Worm (Caenorhabditis elegans) whole organism, L1 larva: ENCODE results near the gene eak-3.

Experiments
- C04F5.9 ChIP-seq: sonication (generic microtip); optimal IDR thresholded peaks from 2 replicates; lab custom pipeline; 2016; ENCODE audit warnings: missing genetic modification characterization, missing compliant biosample characterization
- C16A3.4 ChIP-seq: fragments of 150-350 bp; optimal IDR thresholded peaks from 2 replicates; lab custom pipeline; 2014; ENCODE audit warnings: missing biosample characterization, missing genetic modification characterization
- F16B12.6 ChIP-seq: fragments of 150-350 bp; optimal IDR thresholded peaks from 2 replicates; lab custom pipeline; 2014; ENCODE audit warnings: missing biosample characterization, missing genetic modification characterization
- Y116A8C.19 ChIP-seq: sonication (generic microtip); optimal IDR thresholded peaks from 2 replicates; lab custom pipeline; 2016; ENCODE audit warnings: missing compliant biosample characterization, missing genetic modification characterization, borderline replicate concordance
- blmp-1 ChIP-seq: fragments of 150-350 bp; optimal IDR thresholded peaks from 2 replicates; lab custom pipeline; 2014; ENCODE audit warnings: missing biosample characterization, missing genetic modification characterization
- ceh-63 ChIP-seq: fragments of 200-800 bp; sonication (Bioruptor generic); optimal IDR thresholded peaks from 2 replicates; lab custom pipeline; 2018; ENCODE audit warnings: mild to moderate bottlenecking, missing genetic modification characterization, missing compliant biosample characterization
- ceh-8 ChIP-seq: fragments of 200-800 bp; sonication (Bioruptor generic); optimal IDR thresholded peaks from 2 replicates; lab custom pipeline; 2018; ENCODE audit warnings: mild to moderate bottlenecking, missing genetic modification characterization, moderate library complexity, missing compliant biosample characterization
- ceh-88 ChIP-seq: fragments of 200-800 bp; sonication (Bioruptor generic); IDR thresholded peaks from 2 replicates; pipeline ENCODE4 v1.3.6; 2022; ENCODE audit warnings: missing genetic modification characterization, missing compliant biosample characterization
- ceh-90 ChIP-seq: sonication (generic microtip); optimal IDR thresholded peaks from 2 replicates; lab custom pipeline; 2016; ENCODE audit warnings: missing genetic modification characterization, missing compliant biosample characterization
- ces-1 ChIP-seq: fragments of 150-350 bp; optimal IDR thresholded peaks from 2 replicates; lab custom pipeline; 2014; ENCODE audit warnings: missing biosample characterization, missing genetic modification reagents, missing genetic modification characterization
- efl-1 ChIP-seq, 4 experiments: fragments of 150-350 bp; optimal IDR thresholded peaks in 3 of 4; peaks in 1 of 4; 1 replicate in 1 of 4; 2 replicates in 3 of 4; lab custom pipeline; 2014; ENCODE audit warnings: missing biosample characterization in 2 of 4, missing genetic modification characterization in 2 of 4, missing genetic modification reagents in 2 of 4
- efl-3 ChIP-seq: fragments of 200-800 bp; sonication (Bioruptor generic); optimal IDR thresholded peaks from 2 replicates; lab custom pipeline; 2018; ENCODE audit warnings: mild to moderate bottlenecking, missing genetic modification characterization, missing compliant biosample characterization
- egl-13 ChIP-seq: sonication (generic microtip); optimal IDR thresholded peaks from 2 replicates; lab custom pipeline; 2016; ENCODE audit warnings: missing genotype, missing genetic modification reagents, missing genetic modification characterization, missing compliant biosample characterization
- elt-2 ChIP-seq: sonication (generic microtip); optimal IDR thresholded peaks from 2 replicates; lab custom pipeline; 2016; ENCODE audit warnings: missing genetic modification characterization, mild to moderate bottlenecking, inconsistent platforms, missing compliant biosample characterization, missing genetic modification reagents
- ets-5 ChIP-seq: fragments of 200-800 bp; sonication (Bioruptor generic); IDR thresholded peaks from 2 replicates; pipeline ENCODE4 v1.3.6; 2022; ENCODE audit warnings: missing genetic modification characterization, missing compliant biosample characterization
- fkh-8 ChIP-seq: sonication (generic microtip); optimal IDR thresholded peaks from 2 replicates; lab custom pipeline; 2016; ENCODE audit warnings: mild to moderate bottlenecking, missing genetic modification characterization, missing compliant biosample characterization
- fos-1 ChIP-seq: fragments of 150-350 bp; optimal IDR thresholded peaks from 2 replicates; lab custom pipeline; 2014; ENCODE audit warnings: missing biosample characterization, missing genetic modification characterization
- irx-1 ChIP-seq: sonication (generic microtip); optimal IDR thresholded peaks from 2 replicates; lab custom pipeline; 2016; ENCODE audit warnings: missing genetic modification characterization, missing compliant biosample characterization
- lin-14 ChIP-seq: fragments of 200-800 bp; sonication (Bioruptor generic); optimal IDR thresholded peaks from 2 replicates; lab custom pipeline; 2018; ENCODE audit warnings: mild to moderate bottlenecking, missing genetic modification characterization, moderate library complexity, missing compliant biosample characterization
- lin-15B ChIP-seq: fragments of 150-350 bp; sonication (generic microtip); optimal IDR thresholded peaks from 3 replicates; lab custom pipeline; 2014; ENCODE audit warnings: missing biosample characterization, missing genetic modification characterization
- lin-35 ChIP-seq, 2 experiments: fragments of 150-350 bp; optimal IDR thresholded peaks; 2 replicates each; lab custom pipeline; 2014; ENCODE audit warnings: missing biosample characterization in 2 of 2, missing genetic modification characterization in 2 of 2, missing genetic modification reagents in 2 of 2
- lsy-2 ChIP-seq, 2 experiments: fragments of 150-350 bp; optimal IDR thresholded peaks; 2 replicates each; lab custom pipeline; 2014; ENCODE audit warnings: missing biosample characterization in 2 of 2, missing genetic modification characterization in 2 of 2
- mab-9 ChIP-seq: fragments of 200-800 bp; sonication (Bioruptor generic); IDR thresholded peaks from 2 replicates; pipeline ENCODE4 v1.3.6; 2022; ENCODE audit warnings: missing genetic modification reagents, missing genetic modification characterization, missing compliant biosample characterization
- nhr-20 ChIP-seq: sonication (generic microtip); optimal IDR thresholded peaks from 2 replicates; lab custom pipeline; 2016; ENCODE audit warnings: mild to moderate bottlenecking, missing genetic modification characterization, missing compliant biosample characterization
- nhr-237 ChIP-seq: fragments of 150-350 bp; optimal IDR thresholded peaks from 2 replicates; lab custom pipeline; 2014; ENCODE audit warnings: missing biosample characterization, missing genetic modification characterization
- nhr-28 ChIP-seq: fragments of 150-350 bp; optimal IDR thresholded peaks from 2 replicates; lab custom pipeline; 2014; ENCODE audit warnings: missing biosample characterization, missing genetic modification characterization
- nhr-47 ChIP-seq: sonication (generic microtip); optimal IDR thresholded peaks from 2 replicates; lab custom pipeline; 2016; ENCODE audit warnings: mild to moderate bottlenecking, missing genetic modification characterization, moderate library complexity, missing compliant biosample characterization
- nhr-76 ChIP-seq: sonication (generic microtip); optimal IDR thresholded peaks from 2 replicates; lab custom pipeline; 2017; ENCODE audit warnings: missing biosample characterization, missing genetic modification characterization
- nhr-77 ChIP-seq: fragments of 150-350 bp; optimal IDR thresholded peaks from 2 replicates; lab custom pipeline; 2014; ENCODE audit warnings: missing biosample characterization, missing genetic modification characterization
- pag-3 ChIP-seq: sonication (generic microtip); optimal IDR thresholded peaks from 2 replicates; lab custom pipeline; 2017; ENCODE audit warnings: missing genetic modification characterization, mild to moderate bottlenecking, missing compliant biosample characterization, antibody characterized with exemption, borderline replicate concordance; ENCODE audit not compliant: insufficient read depth
- pax-3 ChIP-seq: fragments of 200-800 bp; sonication (Bioruptor generic); optimal IDR thresholded peaks from 2 replicates; lab custom pipeline; 2018; ENCODE audit warnings: mild to moderate bottlenecking, missing genetic modification characterization, moderate library complexity, missing compliant biosample characterization
- skn-1 ChIP-seq: fragments of 150-350 bp; optimal IDR thresholded peaks from 2 replicates; lab custom pipeline; 2014; ENCODE audit warnings: missing biosample characterization, missing genetic modification characterization
- snpc-4 ChIP-seq: fragments of 150-350 bp; optimal IDR thresholded peaks from 2 replicates; lab custom pipeline; 2014; ENCODE audit warnings: missing biosample characterization, missing genetic modification characterization
- snu-23 ChIP-seq: sonication (generic microtip); optimal IDR thresholded peaks from 2 replicates; lab custom pipeline; 2016; ENCODE audit warnings: missing genetic modification characterization, missing compliant biosample characterization
- sox-4 ChIP-seq: sonication (generic microtip); optimal IDR thresholded peaks from 2 replicates; lab custom pipeline; 2016; ENCODE audit warnings: missing genetic modification characterization, missing compliant biosample characterization
- sup-37 ChIP-seq: fragments of 200-800 bp; sonication (Bioruptor generic); optimal IDR thresholded peaks from 2 replicates; lab custom pipeline; 2018; ENCODE audit warnings: mild to moderate bottlenecking, missing genetic modification characterization, missing compliant biosample characterization
- unc-130 ChIP-seq: fragments of 150-350 bp; optimal IDR thresholded peaks from 2 replicates; lab custom pipeline; 2017; ENCODE audit warnings: missing biosample characterization, missing genetic modification characterization, inconsistent platforms
- unc-30 ChIP-seq: sonication (generic microtip); optimal IDR thresholded peaks from 2 replicates; lab custom pipeline; 2017; ENCODE audit warnings: missing biosample characterization, missing genetic modification characterization
- unc-62 ChIP-seq: fragments of 150-350 bp; optimal IDR thresholded peaks from 2 replicates; lab custom pipeline; 2014; ENCODE audit warnings: missing biosample characterization, missing genetic modification reagents, missing genetic modification characterization
- unc-98 ChIP-seq: fragments of 200-800 bp; sonication (Bioruptor generic); IDR thresholded peaks from 2 replicates; pipeline ENCODE4 v1.3.6; 2022; ENCODE audit warnings: missing genetic modification characterization, missing compliant biosample characterization
- vab-15 ChIP-seq: sonication (generic microtip); optimal IDR thresholded peaks from 2 replicates; lab custom pipeline; 2017; ENCODE audit warnings: missing genotype, mild to moderate bottlenecking, missing genetic modification characterization, missing compliant biosample characterization
- zag-1 ChIP-seq: fragments of 150-350 bp; optimal IDR thresholded peaks from 2 replicates; lab custom pipeline; 2014; ENCODE audit warnings: missing biosample characterization, missing genetic modification characterization
- ztf-4 ChIP-seq: fragments of 150-350 bp; optimal IDR thresholded peaks from 2 replicates; lab custom pipeline; 2014; ENCODE audit warnings: missing biosample characterization, missing genetic modification characterization

The eak-3 gene

ce11 chrIII:1223319-1224093, 47.1 kb upstream of the eak-3 start (continued):
- no peak for TF ChIP-seq irx-1
- TF ChIP-seq ztf-4 (tag; lab: Kevin White, UChicago): no peak
- TF ChIP-seq nhr-20 (tag; lab: Kevin White, UChicago): peak; percentile 21
- TF ChIP-seq unc-62: no peak
- TF ChIP-seq nhr-76 (tag; lab: Kevin White, UChicago): no peak
- no peak for TF ChIP-seq sup-37 (GFP tag; lab: Kevin White, UChicago)
- TF ChIP-seq lin-35 (GFP tag; optimal IDR thresholded peaks at IDR 0.05; lab: Kevin White, UChicago): peak in 1 of 2 experiments; percentile 16
- TF ChIP-seq nhr-77 (tag; lab: Kevin White, UChicago): peak; percentile 6
- TF ChIP-seq mab-9: no peak
- no peak for TF ChIP-seq snpc-4 (tag; lab: Kevin White, UChicago)
- TF ChIP-seq zag-1 (tag; lab: Kevin White, UChicago): no peak
- TF ChIP-seq fkh-8 (tag; lab: Kevin White, UChicago): no peak
- no peak for TF ChIP-seq pag-3 (tag; lab: Kevin White, UChicago)
- no peak for TF ChIP-seq skn-1 (tag; lab: Kevin White, UChicago)
- no peak for TF ChIP-seq ceh-90 (tag; lab: Kevin White, UChicago)
- TF ChIP-seq ceh-8 (GFP tag; lab: Kevin White, UChicago): no peak
- no peak for TF ChIP-seq nhr-47 (tag; lab: Kevin White, UChicago)
- TF ChIP-seq ces-1 (GFP tag; lab: Kevin White, UChicago): no peak
- TF ChIP-seq pax-3 (tag; lab: Kevin White, UChicago): no peak
- TF ChIP-seq ceh-63 (GFP tag; lab: Kevin White, UChicago): no peak

ce11 chrIII:1221995-1222394, 45.6 kb upstream of the eak-3 start:
- TF ChIP-seq fkh-8 (tag; lab: Kevin White, UChicago): no peak
- TF ChIP-seq elt-2 (tag; lab: Kevin White, UChicago): peak; percentile 15
- TF ChIP-seq blmp-1 (tag; lab: Kevin White, UChicago): no peak

DNA sequence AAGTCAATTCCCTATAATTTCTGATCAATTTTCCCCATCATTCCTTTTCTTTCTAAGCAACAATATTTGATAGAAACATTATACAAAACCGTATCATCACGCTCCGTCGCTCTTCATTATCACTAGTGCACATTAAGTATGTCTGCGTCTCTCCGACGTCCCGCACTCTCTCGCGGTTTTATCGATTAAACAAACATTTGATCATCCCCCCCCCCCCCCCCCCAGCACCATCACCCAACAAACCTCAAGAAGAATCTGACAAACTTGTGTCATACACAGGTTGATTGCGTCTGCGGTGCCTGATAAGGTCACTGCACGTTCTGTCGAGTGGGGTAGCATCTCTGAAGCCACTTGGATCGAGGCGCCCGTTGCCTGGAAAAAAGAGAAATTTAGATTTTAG, 43.7 kb upstream of the eak-3 start:
- no peak for TF ChIP-seq fos-1 (tag; lab: Kevin White, UChicago)
- no peak for TF ChIP-seq ceh-8 (GFP tag; lab: Kevin White, UChicago)
- no peak for TF ChIP-seq sox-4 (tag; lab: Kevin White, UChicago)
- TF ChIP-seq ceh-88 (GFP tag; lab: Robert Waterston, UW): no peak
- TF ChIP-seq unc-30: no peak
- TF ChIP-seq lin-15B (tag; lab: Kevin White, UChicago): no peak
- peak; percentile 61 for TF ChIP-seq elt-2 (tag; lab: Kevin White, UChicago)
- TF ChIP-seq vab-15 (tag; lab: Kevin White, UChicago): no peak
- no peak for TF ChIP-seq unc-98 (GFP tag; lab: Robert Waterston, UW)
- peak; percentile 30 for TF ChIP-seq lin-14 (GFP tag; lab: Kevin White, UChicago)
- TF ChIP-seq C04F5.9 (tag; lab: Kevin White, UChicago): no peak
- no peak for TF ChIP-seq C16A3.4 (tag; lab: Kevin White, UChicago)
- TF ChIP-seq egl-13: no peak
- no peak for TF ChIP-seq nhr-28
- no peak for TF ChIP-seq efl-1 (optimal IDR thresholded peaks at IDR 0.05; lab: Kevin White, UChicago)
- TF ChIP-seq efl-1 (GFP tag; optimal IDR thresholded peaks at IDR 0.05 in 1 of 2; lab: Kevin White, UChicago): peak in 1 of 2 experiments; percentile 83
- TF ChIP-seq nhr-237 (tag; lab: Kevin White, UChicago): no peak
- TF ChIP-seq lsy-2 (tag; optimal IDR thresholded peaks at IDR 0.05; lab: Kevin White, UChicago): no peak
- no peak for TF ChIP-seq unc-130
- no peak for TF ChIP-seq efl-3 (GFP tag; lab: Kevin White, UChicago)
- TF ChIP-seq F16B12.6 (tag; lab: Kevin White, UChicago): no peak
- TF ChIP-seq ets-5 (GFP tag; lab: Robert Waterston, UW): no peak
- no peak for TF ChIP-seq snu-23 (GFP tag; lab: Kevin White, UChicago)
- TF ChIP-seq Y116A8C.19: no peak
- TF ChIP-seq pax-3 (tag; lab: Kevin White, UChicago): no peak
